Worm (Caenorhabditis elegans): ENCODE measurements around the gene rep-1.

The rep-1 gene

ce11 chrIII:1600670-1601194 is 30.6 kb downstream of the rep-1 start, which contains the start of gene sms-3 (continued):
- no peak for TF ChIP-seq Y53G8AR.9 (GFP tag; conservative IDR thresholded peaks at IDR 0.05)
- no peak for TF ChIP-seq zfh-2 (GFP tag; conservative IDR thresholded peaks at IDR 0.05)
- peak; percentile 68 for TF ChIP-seq snpc-3.4 (tag; optimal IDR thresholded peaks at IDR 0.05)
- TF ChIP-seq lin-54 (GFP tag; optimal IDR thresholded peaks at IDR 0.05): peak; percentile 51
- no peak for TF ChIP-seq F33H1.4 (GFP tag; IDR thresholded peaks at IDR 0.05)
- peak; percentile 77 for TF ChIP-seq rpc-1 (optimal IDR thresholded peaks at IDR 0.05)
- TF ChIP-seq rpc-1 (tag; optimal IDR thresholded peaks at IDR 0.05): peak; percentile 91
- no peak for TF ChIP-seq F37B4.10 (GFP tag; IDR thresholded peaks at IDR 0.05)
- peak; percentile 30; the same call in 1 of the 2 replicates for TF ChIP-seq hsf-1 (GFP tag; IDR thresholded peaks at IDR 0.05)
- TF ChIP-seq B0035.1 (tag; optimal IDR thresholded peaks at IDR 0.05): peak; percentile 24
- TF ChIP-seq sea-2 (GFP tag; IDR thresholded peaks at IDR 0.05): no peak
- TF ChIP-seq F52B5.7 (tag; optimal IDR thresholded peaks at IDR 0.05): peak; percentile 61
- no peak for TF ChIP-seq C17E4.6 (GFP tag; IDR thresholded peaks at IDR 0.05)
- no peak for TF ChIP-seq hmg-20 (GFP tag; IDR thresholded peaks at IDR 0.05)
- peak; percentile 14; the same call in 1 of the 2 replicates for TF ChIP-seq aptf-3 (GFP tag; IDR thresholded peaks at IDR 0.05)
- no peak for TF ChIP-seq let-526 (GFP tag; IDR thresholded peaks at IDR 0.05)
- TF ChIP-seq ama-1 (optimal IDR thresholded peaks at IDR 0.05): no peak
- peak; percentile 41 to 72 for TF ChIP-seq ama-1 (GFP tag; optimal IDR thresholded peaks at IDR 0.05)
- peak; percentile 80 for TF ChIP-seq nhr-90 (tag; optimal IDR thresholded peaks at IDR 0.05)
- no peak for TF ChIP-seq nhr-120 (GFP tag; IDR thresholded peaks at IDR 0.05)
- no peak for TF ChIP-seq xnd-1 (tag; optimal IDR thresholded peaks at IDR 0.05)
- TF ChIP-seq ztf-22 (GFP tag; optimal IDR thresholded peaks at IDR 0.05): no peak
- peak; percentile 77; the same call in 1 of the 2 replicates for TF ChIP-seq ztf-25 (GFP tag; IDR thresholded peaks at IDR 0.05)
- TF ChIP-seq B0019.2 (GFP tag; conservative IDR thresholded peaks at IDR 0.05): peak; percentile 78
- TF ChIP-seq pbrm-1 (GFP tag; IDR thresholded peaks at IDR 0.05): peak; percentile 54; the same call in 1 of the 2 replicates
- TF ChIP-seq nfyb-1 (GFP tag; IDR thresholded peaks at IDR 0.05): peak; percentile 19; the same call in 1 of the 2 replicates
- no peak for TF ChIP-seq bed-2 (GFP tag; IDR thresholded peaks at IDR 0.05)
- peak; percentile 33 for TF ChIP-seq ztf-26 (tag; optimal IDR thresholded peaks at IDR 0.05)
- TF ChIP-seq nhr-80 (tag; optimal IDR thresholded peaks at IDR 0.05): no peak
- peak in 1 of 2 experiments; percentile 1 for TF ChIP-seq let-607 (tag; optimal IDR thresholded peaks at IDR 0.05)
- no peak for TF ChIP-seq ets-4 (GFP tag; optimal IDR thresholded peaks at IDR 0.05)
- no peak for TF ChIP-seq nfya-2 (GFP tag; IDR thresholded peaks at IDR 0.05)
- TF ChIP-seq mes-4 (tag; optimal IDR thresholded peaks at IDR 0.05): peak; percentile 57
- no peak; the same call in none of the 2 replicates for TF ChIP-seq madf-3 (GFP tag; IDR thresholded peaks at IDR 0.05)
- TF ChIP-seq mcd-1 (GFP tag; IDR thresholded peaks at IDR 0.05): peak; percentile 42; the same call in 1 of the 2 replicates
- TF ChIP-seq nhr-179 (tag; optimal IDR thresholded peaks at IDR 0.05): no peak
- TF ChIP-seq hlh-26 (GFP tag; conservative IDR thresholded peaks at IDR 0.05): no peak
- no peak for TF ChIP-seq unc-62 (GFP tag; optimal IDR thresholded peaks at IDR 0.05)
- TF ChIP-seq egl-18 (GFP tag; IDR thresholded peaks at IDR 0.05): no peak
- TF ChIP-seq ztf-18 (tag; optimal IDR thresholded peaks at IDR 0.05): peak; percentile 64
- no peak for TF ChIP-seq F57C9.4 (tag; optimal IDR thresholded peaks at IDR 0.05)
- no peak for TF ChIP-seq ztf-28 (GFP tag; IDR thresholded peaks at IDR 0.05)
- TF ChIP-seq chd-7 (tag; optimal IDR thresholded peaks at IDR 0.05): peak; percentile 53
- no peak for TF ChIP-seq ccch-3 (GFP tag; optimal IDR thresholded peaks at IDR 0.05)
- no peak for TF ChIP-seq K12H6.12 (tag; optimal IDR thresholded peaks at IDR 0.05)
- TF ChIP-seq B0261.1 (tag; optimal IDR thresholded peaks at IDR 0.05): peak; percentile 81
- no peak for TF ChIP-seq F57A8.1 (GFP tag; optimal IDR thresholded peaks at IDR 0.05)
- peak; percentile 12 for TF ChIP-seq T26A5.8 (tag; optimal IDR thresholded peaks at IDR 0.05)
- no peak for TF ChIP-seq Y53F4B.3 (GFP tag; IDR thresholded peaks at IDR 0.05)
- no peak for TF ChIP-seq K11D2.4 (GFP tag; IDR thresholded peaks at IDR 0.05)

All from whole organism, young adult.